Worm (Caenorhabditis elegans) whole organism, late embryonic: ENCODE results near the gene Y45G5AM.5.

Source experiments
- dmd-4 ChIP-seq: sonication (generic microtip); optimal IDR thresholded peaks from 2 replicates; lab custom pipeline; 2016; ENCODE audit warnings: borderline replicate concordance, missing genetic modification characterization, missing compliant biosample characterization
- ets-4 ChIP-seq: sonication (generic microtip); optimal IDR thresholded peaks from 2 replicates; lab custom pipeline; 2016; ENCODE audit warnings: missing genetic modification characterization, missing compliant biosample characterization
- nhr-11 ChIP-seq: fragments of 150-350 bp; optimal IDR thresholded peaks from 2 replicates; lab custom pipeline; 2014; ENCODE audit warnings: missing biosample characterization, missing genetic modification characterization
- tbx-2 ChIP-seq: sonication (generic microtip); optimal IDR thresholded peaks from 2 replicates; lab custom pipeline; 2016; ENCODE audit warnings: missing genetic modification characterization, missing compliant biosample characterization

DNA sequence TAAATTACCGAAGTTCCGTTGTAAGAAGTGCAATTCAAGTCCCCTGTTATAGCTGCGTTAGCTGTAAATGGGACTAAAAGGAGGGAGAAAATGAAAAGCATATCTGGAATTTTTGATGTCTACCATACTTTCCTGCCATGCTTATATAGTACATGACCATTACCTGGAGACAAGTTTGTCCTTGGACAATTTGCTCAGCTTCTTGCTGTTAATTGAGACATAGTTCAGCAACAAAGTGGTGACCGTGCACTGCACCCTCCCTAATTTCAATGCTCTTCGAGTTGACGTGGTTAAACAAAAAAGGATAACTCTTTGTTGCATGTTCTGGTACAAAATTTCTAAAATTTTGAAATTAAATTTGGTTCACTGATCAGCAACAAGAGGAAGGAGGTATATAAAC lies 32.8 kb upstream of the Y45G5AM.5 start, which contains the start of gene T05B4.13:
- TF ChIP-seq dmd-4 (no peak), nhr-11 (tag; lab: Kevin White, UChicago) (no peak), tbx-2 (no peak), ets-4 (tag; lab: Kevin White, UChicago) (no peak)
